Worm (Caenorhabditis elegans): ENCODE results near the gene F53B1.9.

The F53B1.9 gene

DNA sequence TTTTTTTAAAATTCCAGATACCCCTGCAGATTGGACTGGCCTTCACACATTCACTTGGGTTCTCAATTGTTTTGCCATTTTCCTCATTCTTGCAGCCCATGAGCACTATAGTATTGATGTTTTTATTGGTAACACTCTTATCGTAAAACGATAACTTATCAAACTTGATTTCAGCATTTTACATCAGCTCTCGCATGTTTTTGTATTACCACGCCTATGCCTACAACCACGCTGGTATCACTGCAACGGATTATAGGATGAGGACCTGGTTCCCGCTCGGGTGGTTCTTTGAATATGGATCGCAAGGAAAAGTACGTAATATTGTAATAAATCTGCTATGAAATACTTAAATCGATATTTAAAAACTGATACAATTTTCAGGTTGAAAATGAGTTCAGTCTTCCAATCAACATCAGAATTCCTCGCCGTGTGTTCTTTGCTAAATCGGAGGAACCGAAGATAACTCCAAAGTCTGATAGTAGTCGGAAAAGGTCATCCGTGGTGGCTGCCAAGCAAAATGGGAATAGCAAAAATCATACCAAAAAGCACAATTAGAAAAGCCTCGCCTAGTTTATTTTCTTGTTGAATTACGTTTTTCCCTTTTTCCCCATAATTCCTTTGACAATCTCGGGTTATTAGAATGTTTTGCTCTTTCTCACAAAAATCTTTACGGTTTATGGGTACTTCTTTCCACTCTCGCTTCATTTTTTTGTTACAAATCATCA, 20.9 kb downstream of the F53B1.9 start:
- TF ChIP-seq nhr-85 (tag) = no peak
- no peak for TF ChIP-seq alr-1 (tag; optimal IDR thresholded peaks at IDR 0.05; ENCODE audit: borderline replicate concordance)
- TF ChIP-seq F16B12.6 (tag; optimal IDR thresholded peaks at IDR 0.05) = no peak
- TF ChIP-seq ztf-4 (tag; optimal IDR thresholded peaks at IDR 0.05) = no peak
- no peak for TF ChIP-seq lin-13 (GFP tag; optimal IDR thresholded peaks at IDR 0.05)
- no peak for TF ChIP-seq tlp-1 (tag; optimal IDR thresholded peaks at IDR 0.05)
- no peak for TF ChIP-seq isw-1 (GFP tag; IDR thresholded peaks at IDR 0.05)
- no peak for TF ChIP-seq nhr-19 (GFP tag; conservative IDR thresholded peaks at IDR 0.05)

DNA sequence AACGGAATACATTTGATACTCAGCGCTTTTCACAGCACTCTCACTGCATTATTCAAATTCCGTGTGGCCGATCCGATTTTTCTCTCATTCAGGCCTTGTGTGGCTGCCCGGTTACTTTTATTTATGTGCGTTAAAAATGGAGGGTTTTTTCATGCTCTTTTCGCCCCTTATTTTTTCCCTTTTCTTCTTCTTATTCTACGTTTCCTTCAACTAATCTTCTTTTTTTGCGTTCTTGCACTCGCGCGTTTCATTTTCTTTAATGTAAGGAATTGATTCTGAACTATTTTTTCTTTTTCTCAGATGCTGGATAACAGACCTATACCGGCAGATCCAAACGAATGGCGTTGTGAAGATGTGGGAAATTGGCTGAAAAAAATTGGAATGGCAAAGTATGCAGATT, 23.0 kb downstream of the F53B1.9 start, which contains the start of gene F53B1.2:
Gene F53B1.2, plus strand, starts transcription at position 301 of the 400 bp plus-strand sequence.
- TF ChIP-seq sptf-1 (tag; optimal IDR thresholded peaks at IDR 0.05) (no peak), nhr-28 (tag; optimal IDR thresholded peaks at IDR 0.05) (no peak), snu-23 (GFP tag; optimal IDR thresholded peaks at IDR 0.05) (no peak), C04F5.9 (tag; optimal IDR thresholded peaks at IDR 0.05) (no peak), C16A3.4 (tag; optimal IDR thresholded peaks at IDR 0.05) (no peak), lin-14 (GFP tag; optimal IDR thresholded peaks at IDR 0.05) (no peak), unc-30 (tag; optimal IDR thresholded peaks at IDR 0.05) (no peak)

DNA sequence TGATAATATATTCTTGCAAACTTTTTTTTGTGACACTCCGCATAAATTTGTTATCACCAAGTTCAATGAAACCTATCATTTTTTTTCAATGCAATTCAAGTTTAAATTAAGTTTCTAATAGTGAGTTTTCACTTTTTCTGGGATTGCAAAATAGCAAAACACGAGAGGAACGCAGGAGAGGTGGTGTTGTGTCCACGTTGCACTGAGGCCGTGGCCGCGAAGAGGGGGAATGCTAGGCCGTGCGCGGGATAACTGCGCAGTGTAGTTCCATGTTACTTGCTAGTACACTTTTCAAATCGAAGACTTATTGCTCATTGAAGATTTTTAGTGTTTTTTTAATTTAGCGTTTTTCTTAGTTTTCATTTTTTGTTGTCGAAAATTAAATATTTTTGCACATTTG, 23.5 kb downstream of the F53B1.9 start:
- TF ChIP-seq lin-14 (GFP tag; optimal IDR thresholded peaks at IDR 0.05) = peak; percentile 54
- peak in 1 of 2 experiments; percentile 16 for TF ChIP-seq lin-35 (GFP tag; optimal IDR thresholded peaks at IDR 0.05)
- TF ChIP-seq blmp-1 (tag; optimal IDR thresholded peaks at IDR 0.05) = peak; percentile 62
- TF ChIP-seq rnt-1 (tag; optimal IDR thresholded peaks at IDR 0.05) = peak; percentile 55
- TF ChIP-seq nhr-90 (tag; optimal IDR thresholded peaks at IDR 0.05; ENCODE audit: poor library complexity) = no peak
- peak; percentile 1 for TF ChIP-seq skn-1 (tag; optimal IDR thresholded peaks at IDR 0.05)

DNA sequence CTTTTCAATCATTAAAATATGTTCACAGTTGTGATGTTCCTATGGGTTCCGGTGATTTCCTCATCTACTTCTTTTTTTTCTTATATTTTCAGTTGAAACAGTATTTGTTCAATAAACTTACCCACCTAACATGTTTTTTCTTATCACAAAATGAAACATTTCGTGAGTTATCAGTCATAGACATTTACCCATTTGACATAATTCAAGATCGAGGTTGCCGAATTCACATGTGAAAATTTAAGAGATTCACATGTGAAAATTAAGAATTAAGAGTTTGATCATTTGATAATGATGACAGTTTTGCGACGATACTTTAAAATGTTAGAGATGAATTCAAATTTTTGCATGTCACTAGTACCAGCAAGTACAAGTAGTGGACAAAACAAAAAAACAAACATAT, 24.2 kb downstream of the F53B1.9 start:
- TF ChIP-seq ztf-11 (tag; optimal IDR thresholded peaks at IDR 0.05) (no peak), lin-35 (GFP tag; optimal IDR thresholded peaks at IDR 0.05) (peak in 1 of 2 experiments; percentile 44), nhr-85 (tag) (peak; percentile 7), lin-14 (GFP tag; optimal IDR thresholded peaks at IDR 0.05) (peak; percentile 4), elt-2 (tag; optimal IDR thresholded peaks at IDR 0.05) (peak; percentile 92)

DNA sequence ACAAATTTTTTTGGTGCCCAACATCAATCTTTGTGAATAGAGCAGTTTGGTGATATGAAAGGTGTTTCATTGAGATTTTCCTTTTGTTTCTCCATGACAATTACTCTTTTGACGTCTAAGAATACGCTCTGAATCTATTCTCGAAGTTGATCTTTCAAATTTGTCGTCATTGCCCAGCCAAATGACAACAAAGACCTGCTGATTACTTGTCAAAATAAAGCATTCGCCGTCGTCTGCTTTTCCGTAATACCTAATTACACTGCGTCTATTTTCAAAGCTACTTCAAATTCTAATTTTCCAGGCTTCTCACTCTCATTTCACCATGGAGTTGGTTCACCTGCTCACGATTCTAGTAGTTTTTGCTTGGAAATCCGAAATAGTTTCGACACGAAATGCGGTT, 26.3 kb downstream of the F53B1.9 start, which contains the start of gene F53B1.3:
Gene F53B1.3, plus strand, starts transcription at position 301 of the 400 bp plus-strand sequence.
- TF ChIP-seq nhr-47 (tag; optimal IDR thresholded peaks at IDR 0.05) = no peak
- TF ChIP-seq fkh-8 (tag; optimal IDR thresholded peaks at IDR 0.05) = peak; percentile 13
- TF ChIP-seq ceh-8 (GFP tag; optimal IDR thresholded peaks at IDR 0.05) = peak; percentile 22

DNA sequence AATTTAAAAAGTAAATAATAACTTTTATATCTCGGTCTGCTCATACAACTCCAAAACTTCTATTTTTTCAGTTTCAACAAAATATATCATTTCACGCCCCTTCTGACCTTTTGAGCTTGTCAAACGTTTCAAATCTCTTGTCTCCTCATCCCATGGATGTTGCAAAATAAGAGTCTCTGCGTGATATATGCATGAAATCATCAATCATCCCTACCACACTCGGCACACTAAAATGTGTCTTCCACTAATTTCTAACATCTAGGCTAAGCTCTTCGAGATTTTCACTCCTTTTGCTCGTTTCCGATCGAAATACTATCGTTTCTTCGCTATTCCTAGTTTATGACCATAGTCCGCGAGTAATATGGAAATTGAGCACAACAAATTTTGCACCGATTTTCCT, 32.6 kb downstream of the F53B1.9 start:
- TF ChIP-seq ets-5 (GFP tag; IDR thresholded peaks at IDR 0.05) (no peak), efl-1 (optimal IDR thresholded peaks at IDR 0.05) (no peak), efl-1 (GFP tag; optimal IDR thresholded peaks at IDR 0.05 in 1 of 2) (peak in 1 of 2 experiments; percentile 84)

DNA sequence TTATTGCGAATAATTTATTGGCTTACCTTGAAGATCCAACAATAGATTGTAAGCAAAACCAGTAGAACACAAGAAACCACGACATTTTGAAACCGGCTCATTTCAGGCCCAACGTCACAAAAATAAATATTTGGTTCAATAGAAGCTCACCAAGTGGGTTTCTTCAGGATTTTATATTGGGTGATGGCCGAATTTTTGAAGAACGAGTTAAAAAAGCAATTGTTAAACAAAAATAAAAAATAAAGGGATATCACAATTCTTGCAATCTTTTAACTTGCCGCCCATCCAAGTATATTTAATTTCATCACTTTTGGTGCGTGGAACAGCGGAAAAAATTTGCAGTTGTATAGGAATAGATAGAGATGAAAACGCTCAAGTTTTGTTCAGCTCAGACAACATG, 34.8 kb downstream of the F53B1.9 start, which contains the start of gene T21D9.2:
Gene T21D9.2, minus strand, starts transcription at position 101 of the 400 bp plus-strand sequence.
- TF ChIP-seq nhr-19 (GFP tag; conservative IDR thresholded peaks at IDR 0.05) = no peak
- TF ChIP-seq vab-15 (tag; optimal IDR thresholded peaks at IDR 0.05) = no peak
- no peak for TF ChIP-seq ceh-90 (tag; optimal IDR thresholded peaks at IDR 0.05)
- TF ChIP-seq ama-1 (optimal IDR thresholded peaks at IDR 0.05) = no peak
- no peak for TF ChIP-seq lir-3 (tag; optimal IDR thresholded peaks at IDR 0.05; ENCODE audit: poor library complexity)
- no peak for TF ChIP-seq lin-15B (tag; optimal IDR thresholded peaks at IDR 0.05)
- TF ChIP-seq unc-62 (GFP tag; optimal IDR thresholded peaks at IDR 0.05) = no peak
- TF ChIP-seq C16A3.4 (tag; optimal IDR thresholded peaks at IDR 0.05) = no peak
- no peak for TF ChIP-seq unc-130 (tag; optimal IDR thresholded peaks at IDR 0.05)
- no peak for TF ChIP-seq unc-86 (tag; optimal IDR thresholded peaks at IDR 0.05)
- TF ChIP-seq elt-3 (tag; optimal IDR thresholded peaks at IDR 0.05) = no peak
- no peak for TF ChIP-seq ceh-82 (tag; optimal IDR thresholded peaks at IDR 0.05)
- no peak for TF ChIP-seq F16B12.6 (tag; optimal IDR thresholded peaks at IDR 0.05)
- no peak for TF ChIP-seq lsy-2 (tag; optimal IDR thresholded peaks at IDR 0.05)
- TF ChIP-seq mep-1 (tag; optimal IDR thresholded peaks at IDR 0.05) = no peak
- TF ChIP-seq dpl-1 (GFP tag; optimal IDR thresholded peaks at IDR 0.05) = no peak

Data from whole organism, L1 larva.